Worm (Caenorhabditis elegans): ENCODE data around the gene srh-131.
A peak's percentile ranks its signal among the peaks of the same experiment; 100 is the strongest.

The srh-131 gene

DNA sequence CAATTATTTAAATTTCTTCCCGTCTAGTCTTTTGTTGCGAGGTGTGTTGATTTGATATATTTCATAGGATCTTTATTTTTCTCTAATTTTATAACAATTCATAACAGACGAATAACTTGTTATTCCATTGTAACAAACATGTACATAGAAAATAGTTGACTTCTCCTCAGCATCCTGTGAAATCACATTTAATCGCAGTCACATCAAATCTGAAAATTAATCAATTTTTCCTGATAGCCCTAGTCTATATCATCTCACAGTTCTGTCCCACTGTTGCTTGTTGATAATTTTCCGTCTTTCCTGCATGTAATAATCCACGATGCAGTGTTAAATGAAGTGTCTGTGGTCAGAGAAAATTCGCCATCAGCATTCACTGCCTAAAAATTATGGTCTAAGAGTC is 17.5 kb upstream of the srh-131 start:
- TF ChIP-seq sdz-12 (GFP tag; optimal IDR thresholded peaks at IDR 0.05), result no peak
- peak in 1 of 2 experiments; percentile 97 for TF ChIP-seq unc-62 (GFP tag; optimal IDR thresholded peaks at IDR 0.05 in 1 of 2)
- no peak for TF ChIP-seq unc-62 (tag; optimal IDR thresholded peaks at IDR 0.05)

DNA sequence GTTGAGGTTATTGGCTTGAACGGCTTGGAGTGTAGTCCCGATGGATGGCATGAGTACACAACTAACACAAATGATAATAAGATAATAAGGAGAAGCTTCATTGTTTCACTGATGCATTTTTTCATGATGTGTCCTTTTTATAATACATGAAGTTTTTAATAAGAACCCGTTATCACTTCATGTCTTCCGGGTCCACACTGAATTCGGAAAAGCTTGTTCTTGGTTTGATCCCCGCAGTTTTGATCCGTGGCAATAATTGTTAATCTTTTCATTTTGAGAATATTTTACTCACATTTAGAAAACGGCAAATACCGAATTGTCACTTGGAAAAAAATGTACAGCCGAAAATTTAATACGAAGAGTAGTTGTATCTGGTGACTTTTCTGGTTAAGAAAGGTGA is 16.7 kb upstream of the srh-131 start, which contains the start of gene Y102A5C.27:
Gene Y102A5C.27, minus strand, starts transcription at position 101 of the 400 bp plus-strand sequence.
- no peak for TF ChIP-seq zfp-3 (GFP tag; conservative IDR thresholded peaks at IDR 0.05)
- TF ChIP-seq lim-7 (GFP tag; IDR thresholded peaks at IDR 0.05), result no peak
- TF ChIP-seq daf-8 (GFP tag; IDR thresholded peaks at IDR 0.05), result no peak
- no peak for TF ChIP-seq Y48G9A.11 (GFP tag; IDR thresholded peaks at IDR 0.05)
- no peak for TF ChIP-seq lin-1 (GFP tag; IDR thresholded peaks at IDR 0.05)
- TF ChIP-seq Y105C5A.15 (GFP tag; IDR thresholded peaks at IDR 0.05), result no peak
- no peak for TF ChIP-seq ztf-11 (tag; optimal IDR thresholded peaks at IDR 0.05)
- TF ChIP-seq F10B5.3 (tag; optimal IDR thresholded peaks at IDR 0.05), result no peak
- TF ChIP-seq unc-39 (tag; optimal IDR thresholded peaks at IDR 0.05), result no peak
- no peak for TF ChIP-seq nhr-25 (tag; optimal IDR thresholded peaks at IDR 0.05; ENCODE audit: borderline replicate concordance, insufficient read depth)
- no peak for TF ChIP-seq spr-1 (tag; optimal IDR thresholded peaks at IDR 0.05)

DNA sequence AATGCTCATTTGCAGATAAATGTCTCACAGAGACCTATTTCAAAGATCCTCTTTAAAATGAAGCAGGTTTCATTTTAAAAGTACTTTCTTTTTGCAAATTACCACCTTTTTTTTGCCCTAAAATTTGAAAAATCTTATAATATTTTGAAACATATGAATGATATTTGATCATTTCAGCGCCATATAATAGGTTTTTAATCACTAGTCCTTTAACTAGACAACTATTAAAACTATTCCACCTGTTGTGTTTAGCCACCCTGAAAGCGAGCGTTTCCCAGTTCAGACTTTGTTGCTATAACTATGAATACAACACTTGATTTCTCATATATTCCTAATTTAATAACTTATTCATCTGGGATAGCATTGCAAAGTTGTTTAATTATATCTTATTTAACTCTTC is 13.6 kb upstream of the srh-131 start, which contains the start of gene srz-95:
Gene srz-95, plus strand, starts transcription at position 301 of the 400 bp plus-strand sequence.
- TF ChIP-seq ZK337.2 (GFP tag; IDR thresholded peaks at IDR 0.05) (no peak), lin-29 (GFP tag; IDR thresholded peaks at IDR 0.05) (no peak), tra-1 (GFP tag; IDR thresholded peaks at IDR 0.05) (no peak), nhr-42 (GFP tag; IDR thresholded peaks at IDR 0.05) (no peak), nhr-25 (tag; optimal IDR thresholded peaks at IDR 0.05; ENCODE audit: borderline replicate concordance, insufficient read depth) (no peak), mep-1 (tag; optimal IDR thresholded peaks at IDR 0.05) (no peak), F49E8.2 (tag; optimal IDR thresholded peaks at IDR 0.05; ENCODE audit: borderline replicate concordance) (no peak), zip-2 (tag; optimal IDR thresholded peaks at IDR 0.05) (no peak), pha-4 (GFP tag; IDR thresholded peaks at IDR 0.05) (no peak), pha-4 (tag; optimal IDR thresholded peaks at IDR 0.05) (no peak), dmd-6 (GFP tag; IDR thresholded peaks at IDR 0.05) (no peak), ceh-62 (tag; optimal IDR thresholded peaks at IDR 0.05) (no peak)

DNA sequence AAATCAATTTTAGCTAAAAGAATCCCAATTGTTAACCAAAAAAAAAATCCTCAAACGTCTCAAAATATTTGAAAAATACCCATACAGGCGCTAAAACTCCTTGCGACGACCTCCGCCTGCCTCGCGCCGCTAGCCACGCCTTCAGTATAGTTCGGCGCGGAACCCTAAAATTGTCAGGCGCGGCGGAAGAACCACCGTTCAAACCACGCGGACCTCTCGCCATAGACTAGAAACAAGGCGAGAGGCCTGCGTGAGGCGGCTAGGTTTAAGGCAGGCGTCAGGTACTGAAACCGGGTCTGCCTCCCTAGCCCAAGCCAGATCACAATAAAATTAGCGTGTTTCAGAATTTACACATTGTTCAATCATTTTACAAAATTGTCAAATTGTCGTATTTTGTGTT is 12.9 kb upstream of the srh-131 start:
- TF ChIP-seq dmd-9 (GFP tag; IDR thresholded peaks at IDR 0.05) (no peak), ceh-20 (GFP tag; IDR thresholded peaks at IDR 0.05) (no peak), set-16 (GFP tag; IDR thresholded peaks at IDR 0.05) (peak; percentile 64), R02D3.7 (tag; optimal IDR thresholded peaks at IDR 0.05) (no peak), snpc-4 (tag; optimal IDR thresholded peaks at IDR 0.05) (no peak), ceh-82 (tag; optimal IDR thresholded peaks at IDR 0.05) (no peak)

DNA sequence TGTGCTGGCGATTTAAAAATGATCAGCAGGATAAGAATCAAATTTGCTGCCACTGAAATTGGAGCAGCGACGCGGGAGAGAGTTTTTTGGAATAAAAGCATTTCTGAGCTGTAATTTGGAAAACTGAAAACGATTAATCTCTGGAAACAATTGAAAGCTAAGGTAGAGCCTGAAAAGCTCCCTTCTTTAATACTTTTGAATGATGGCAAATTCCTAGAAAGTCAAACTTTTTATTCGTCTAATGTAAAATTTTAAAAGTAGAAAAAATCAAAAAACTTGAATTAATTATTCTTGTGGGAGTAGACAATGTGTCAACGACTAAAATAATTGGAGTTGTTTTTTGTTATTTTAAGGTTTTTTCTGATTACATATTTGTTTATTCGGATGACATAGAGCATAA is 5.1 kb upstream of the srh-131 start, which contains the start of gene str-217:
Gene str-217, minus strand, starts transcription at position 101 of the 400 bp plus-strand sequence.
- TF ChIP-seq ZK337.2 (GFP tag; IDR thresholded peaks at IDR 0.05), result no peak
- TF ChIP-seq hlh-30 (tag; optimal IDR thresholded peaks at IDR 0.05; ENCODE audit: insufficient read depth), result no peak
- TF ChIP-seq Y48G9A.11 (GFP tag; IDR thresholded peaks at IDR 0.05), result no peak
- TF ChIP-seq lin-29 (GFP tag; IDR thresholded peaks at IDR 0.05), result no peak
- no peak for TF ChIP-seq hlh-11 (tag; optimal IDR thresholded peaks at IDR 0.05)
- TF ChIP-seq nhr-48 (tag; optimal IDR thresholded peaks at IDR 0.05), result no peak
- no peak for TF ChIP-seq nhr-76 (tag; optimal IDR thresholded peaks at IDR 0.05)
- no peak for TF ChIP-seq php-3 (GFP tag; IDR thresholded peaks at IDR 0.05)
